Worm (Caenorhabditis elegans): Measurements from ENCODE around the gene R05D3.9.
"Not testable (repeated sequence)": the region's sequence is repeated elsewhere in the genome, so short reads cannot be mapped to it uniquely, and the experiment has no call there.

DNA sequence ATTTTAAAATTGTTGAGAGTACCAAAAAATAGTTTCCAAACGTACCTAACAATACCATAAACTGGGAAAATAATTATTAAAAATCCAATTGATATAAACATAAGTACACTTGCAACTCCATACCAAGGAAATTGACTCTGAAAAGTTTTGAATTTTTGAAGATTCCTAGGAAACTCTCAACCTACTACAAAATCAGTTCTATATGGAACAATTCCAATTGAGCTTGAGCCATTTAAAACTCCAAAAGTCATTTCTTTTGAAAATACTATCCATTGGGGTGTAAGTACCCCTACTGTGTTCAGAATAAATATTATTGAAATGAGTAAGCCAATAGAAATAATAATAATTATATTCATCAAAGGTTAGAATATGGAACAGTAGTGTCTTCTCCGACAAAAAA, 29.1 kb downstream of the R05D3.9 start, which contains the start of gene clc-28:
- not testable (repeated sequence) for TF ChIP-seq tbx-2, snpc-4 (tag; optimal IDR thresholded peaks at IDR 0.05)
